Worm (Caenorhabditis elegans) whole organism, L4 larva: ENCODE results near the gene F41G3.6.

Experiments
- T26A8.4 ChIP-seq: fragments of 200-800 bp; sonication (Bioruptor generic); IDR thresholded peaks from 2 replicates; pipeline ENCODE4 v1.3.6; 2022; ENCODE audit warnings: missing genetic modification characterization, missing compliant biosample characterization
- ceh-82 ChIP-seq: sonication (generic microtip); optimal IDR thresholded peaks from 2 replicates; lab custom pipeline; 2017; ENCODE audit warnings: missing biosample characterization, missing genetic modification characterization
- fos-1 ChIP-seq: fragments of 150-350 bp; optimal IDR thresholded peaks from 2 replicates; lab custom pipeline; 2014; ENCODE audit warnings: missing biosample characterization, missing genetic modification characterization
- lin-13 ChIP-seq: fragments of 150-350 bp; optimal IDR thresholded peaks from 2 replicates; lab custom pipeline; 2014; ENCODE audit warnings: missing biosample characterization, missing genetic modification reagents, missing genetic modification characterization
- lsy-2 ChIP-seq, 2 experiments: fragments of 150-350 bp in 1 of 2; sonication (generic microtip) in 1 of 2; optimal IDR thresholded peaks; 2 replicates each; lab custom pipeline; 2014 to 2017; ENCODE audit warnings: missing biosample characterization in 2 of 2, missing genetic modification characterization in 2 of 2
- mes-2 ChIP-seq: sonication (generic microtip); optimal IDR thresholded peaks from 2 replicates; lab custom pipeline; 2016; ENCODE audit warnings: missing genotype, mild to moderate bottlenecking, missing genetic modification characterization, missing compliant biosample characterization; ENCODE audit not compliant: poor library complexity, severe bottlenecking
- nhr-76 ChIP-seq: fragments of 150-350 bp; optimal IDR thresholded peaks from 2 replicates; lab custom pipeline; 2014; ENCODE audit warnings: missing biosample characterization, missing genetic modification characterization
- pqm-1 ChIP-seq: sonication (generic microtip); optimal IDR thresholded peaks from 2 replicates; lab custom pipeline; 2017; ENCODE audit warnings: missing biosample characterization, missing genetic modification characterization
- skn-1 ChIP-seq: fragments of 150-350 bp; optimal IDR thresholded peaks from 2 replicates; lab custom pipeline; 2014; ENCODE audit warnings: missing biosample characterization, missing genetic modification characterization

- TF ChIP-seq pqm-1 (tag; lab: Kevin White, UChicago) (peak; percentile 73), nhr-76 (tag; lab: Kevin White, UChicago) (no peak), ceh-82 (tag; lab: Kevin White, UChicago) (no peak), lin-13 (GFP tag; lab: Kevin White, UChicago) (no peak), mes-2 (no peak), fos-1 (tag; lab: Kevin White, UChicago) (no peak), T26A8.4 (GFP tag; lab: Robert Waterston, UW) (no peak), skn-1 (no peak), lsy-2 (tag; optimal IDR thresholded peaks at IDR 0.05; lab: Kevin White, UChicago) (no peak)
These were observed 41.2 kb upstream of the F41G3.6 start, which contains the start of gene C18H9.6 for ce11 chrII:6701497-6701896.
